Worm (Caenorhabditis elegans) whole organism, early embryonic: ENCODE data around the gene nmr-2.

ENCODE experiments used
- ama-1 ChIP-seq: fragments of 150-350 bp; optimal IDR thresholded peaks from 2 replicates; lab custom pipeline; 2014
- ceh-36 ChIP-seq: sonication (generic microtip); optimal IDR thresholded peaks from 2 replicates; lab custom pipeline; 2016; ENCODE audit warnings: missing genetic modification characterization, inconsistent platforms, missing compliant biosample characterization
- ets-7 ChIP-seq: sonication (generic microtip); optimal IDR thresholded peaks from 2 replicates; lab custom pipeline; 2016; ENCODE audit warnings: missing genotype, missing genetic modification characterization, missing compliant biosample characterization
- flt-1 ChIP-seq: fragments of 200-800 bp; sonication (Bioruptor generic); IDR thresholded peaks from 2 replicates; pipeline ENCODE4 v1.3.6; 2022; ENCODE audit warnings: missing genetic modification characterization, missing compliant biosample characterization
- tra-4 ChIP-seq: sonication (generic microtip); optimal IDR thresholded peaks from 2 replicates; lab custom pipeline; 2017; ENCODE audit warnings: missing genetic modification characterization, missing compliant biosample characterization

- no peak for TF ChIP-seq ceh-36
- no peak for TF ChIP-seq ets-7
- no peak for TF ChIP-seq ama-1 (lab: Kevin White, UChicago)
- TF ChIP-seq flt-1 (GFP tag; lab: Robert Waterston, UW), result no peak
- no peak for TF ChIP-seq tra-4 (tag; lab: Kevin White, UChicago)
These were observed 5.5 kb upstream of the nmr-2 start for ce11 chrV:15016795-15017429.
